Fruit fly (Drosophila melanogaster) whole organism, embryonic: Measurements from ENCODE around the gene CG5510.

Experiments
- Atf3 ChIP-seq: fragments of 200-800 bp; sonication (Bioruptor generic); optimal IDR thresholded peaks from 3 replicates; lab custom pipeline; 2016; ENCODE audit warnings: missing biosample characterization, missing genetic modification characterization
- BEAF-32 ChIP-seq: fragments of 200-800 bp; sonication (Bioruptor generic); optimal IDR thresholded peaks from 3 replicates; lab custom pipeline; 2017; ENCODE audit warnings: missing biosample characterization, missing genetic modification characterization, mild to moderate bottlenecking, moderate library complexity, missing genetic modification reagents
- CG10209 ChIP-seq: fragments of 200-800 bp; sonication (Bioruptor generic); optimal IDR thresholded peaks from 3 replicates; lab custom pipeline; 2017; ENCODE audit warnings: missing biosample characterization, mild to moderate bottlenecking, missing genetic modification characterization, missing genetic modification reagents
- CG10267 ChIP-seq: fragments of 200-800 bp; sonication (Bioruptor generic); optimal IDR thresholded peaks from 2 replicates; lab custom pipeline; 2018; ENCODE audit warnings: missing biosample characterization, mild to moderate bottlenecking, missing genetic modification characterization, moderate library complexity
- CG10321 ChIP-seq: fragments of 200-800 bp; sonication (Bioruptor generic); IDR thresholded peaks from 2 replicates; pipeline ENCODE4 v1.3.6; 2022; ENCODE audit warnings: missing biosample characterization, missing genetic modification characterization
- CG10462 ChIP-seq: fragments of 200-800 bp; sonication (Bioruptor generic); optimal IDR thresholded peaks from 2 replicates; lab custom pipeline; 2016; ENCODE audit warnings: missing biosample characterization, missing genetic modification characterization
- CG10543 ChIP-seq: fragments of 200-800 bp; sonication (Bioruptor generic); optimal IDR thresholded peaks from 3 replicates; lab custom pipeline; 2017; ENCODE audit warnings: missing biosample characterization, mild to moderate bottlenecking, missing genetic modification characterization, moderate library complexity
- CG10654 ChIP-seq: fragments of 200-800 bp; sonication (Bioruptor generic); optimal IDR thresholded peaks from 2 replicates; lab custom pipeline; 2016; ENCODE audit warnings: missing biosample characterization, missing genetic modification characterization
- CG11085 ChIP-seq: fragments of 200-800 bp; sonication (Bioruptor generic); IDR thresholded peaks from 2 replicates; pipeline ENCODE4 v1.3.6; 2022; ENCODE audit warnings: missing biosample characterization, missing genetic modification characterization
- CG12769 ChIP-seq: fragments of 200-800 bp; sonication (Bioruptor generic); optimal IDR thresholded peaks from 2 replicates; lab custom pipeline; 2019; ENCODE audit warnings: missing biosample characterization, mild to moderate bottlenecking, missing genetic modification characterization, moderate library complexity
- CG13287 ChIP-seq: fragments of 200-800 bp; sonication (Bioruptor generic); IDR thresholded peaks from 2 replicates; pipeline ENCODE4 v1.3.6; 2022; ENCODE audit warnings: missing biosample characterization, missing genetic modification characterization; ENCODE audit not compliant: partially characterized antibody
- CG13894 ChIP-seq: fragments of 200-800 bp; sonication (Bioruptor generic); optimal IDR thresholded peaks from 3 replicates; lab custom pipeline; 2018; ENCODE audit warnings: missing biosample characterization, mild to moderate bottlenecking, missing genetic modification characterization, moderate library complexity
- CG16813 ChIP-seq: fragments of 200-800 bp; sonication (Bioruptor generic); IDR thresholded peaks from 3 replicates; pipeline ENCODE4 v1.3.6; 2022; ENCODE audit warnings: missing biosample characterization, missing genetic modification characterization; ENCODE audit not compliant: partially characterized antibody
- CG16863 ChIP-seq: fragments of 200-800 bp; sonication (Bioruptor generic); optimal IDR thresholded peaks from 3 replicates; lab custom pipeline; 2016; ENCODE audit warnings: missing biosample characterization, missing genetic modification characterization
- CG17385 ChIP-seq: fragments of 200-800 bp; sonication (Bioruptor generic); optimal IDR thresholded peaks from 3 replicates; lab custom pipeline; 2018; ENCODE audit warnings: missing biosample characterization, mild to moderate bottlenecking, missing genetic modification characterization
- CG17568 ChIP-seq: fragments of 200-800 bp; sonication (Bioruptor generic); optimal IDR thresholded peaks from 2 replicates; lab custom pipeline; 2018; ENCODE audit warnings: missing biosample characterization, mild to moderate bottlenecking, missing genetic modification characterization, moderate library complexity
- CG2116 ChIP-seq: fragments of 200-800 bp; sonication (Bioruptor generic); optimal IDR thresholded peaks from 3 replicates; lab custom pipeline; 2018; ENCODE audit warnings: missing biosample characterization, mild to moderate bottlenecking, missing genetic modification characterization
- CG3838 ChIP-seq: fragments of 200-800 bp; sonication (Bioruptor generic); optimal IDR thresholded peaks from 3 replicates; lab custom pipeline; 2016; ENCODE audit warnings: missing biosample characterization, missing genetic modification characterization
- CG4820 ChIP-seq: fragments of 200-800 bp; sonication (Bioruptor generic); optimal IDR thresholded peaks from 3 replicates; lab custom pipeline; 2016; ENCODE audit warnings: missing biosample characterization, missing genetic modification characterization
- CG7556 ChIP-seq: fragments of 200-800 bp; sonication (Bioruptor generic); optimal IDR thresholded peaks from 2 replicates; lab custom pipeline; 2017; ENCODE audit warnings: missing biosample characterization, mild to moderate bottlenecking, missing genetic modification characterization
- CG7839 ChIP-seq: fragments of 200-800 bp; sonication (Bioruptor generic); optimal IDR thresholded peaks from 3 replicates; lab custom pipeline; 2018; ENCODE audit warnings: missing biosample characterization, mild to moderate bottlenecking, missing genetic modification characterization, moderate library complexity
- Gsc ChIP-seq: fragments of 200-800 bp; sonication (Bioruptor generic); IDR thresholded peaks from 2 replicates; pipeline ENCODE4 v1.3.6; 2022; ENCODE audit warnings: missing biosample characterization, missing genetic modification characterization
- Gug ChIP-seq: fragments of 200-800 bp; sonication (Bioruptor generic); IDR thresholded peaks from 4 replicates; pipeline ENCODE4 v1.3.6; 2022; ENCODE audit warnings: missing biosample characterization, missing genetic modification characterization
- HLHmδ ChIP-seq: fragments of 200-800 bp; sonication (Bioruptor generic); optimal IDR thresholded peaks from 2 replicates; lab custom pipeline; 2018; ENCODE audit warnings: missing biosample characterization, mild to moderate bottlenecking, missing genetic modification characterization, moderate library complexity
- Lpt ChIP-seq: fragments of >200 bp; optimal IDR thresholded peaks from 2 replicates; lab custom pipeline; 2018; ENCODE audit warnings: missing biosample characterization, missing genetic modification characterization
- ato ChIP-seq: fragments of 200-800 bp; sonication (Bioruptor generic); IDR thresholded peaks from 2 replicates; pipeline ENCODE4 v1.3.6; 2022; ENCODE audit warnings: missing biosample characterization, missing genetic modification characterization; ENCODE audit not compliant: partially characterized antibody
- btn ChIP-seq: fragments of 200-800 bp; sonication (Bioruptor generic); optimal IDR thresholded peaks from 2 replicates; lab custom pipeline; 2016; ENCODE audit warnings: missing biosample characterization, missing genetic modification characterization
- dati ChIP-seq: fragments of 200-800 bp; sonication (Bioruptor generic); IDR thresholded peaks from 2 replicates; pipeline ENCODE4 v1.3.6; 2022; ENCODE audit warnings: missing biosample characterization, missing genetic modification characterization
- dm ChIP-seq: fragments of 200-800 bp; sonication (Bioruptor generic); optimal IDR thresholded peaks from 3 replicates; lab custom pipeline; 2016; ENCODE audit warnings: missing biosample characterization, missing genetic modification characterization
- en ChIP-seq: fragments of 200-800 bp; sonication (Bioruptor generic); optimal IDR thresholded peaks from 2 replicates; lab custom pipeline; 2016; ENCODE audit warnings: missing biosample characterization, missing genetic modification characterization
- fu2 ChIP-seq: fragments of 200-800 bp; sonication (Bioruptor generic); optimal IDR thresholded peaks from 2 replicates; lab custom pipeline; 2016; ENCODE audit warnings: missing biosample characterization, missing genetic modification characterization
- hkb ChIP-seq, 2 experiments: fragments of 200-800 bp in 1 of 2; fragments of >200 bp in 1 of 2; sonication (Bioruptor generic) in 1 of 2; IDR thresholded peaks in 1 of 2; optimal IDR thresholded peaks in 1 of 2; 2 replicates each; pipeline versions ENCODE4 v1.3.6 to Lab custom; 2017 to 2022; ENCODE audit warnings: missing biosample characterization in 1 of 2, missing genetic modification characterization in 1 of 2
- lab ChIP-seq: fragments of 200-800 bp; sonication (Bioruptor generic); optimal IDR thresholded peaks from 3 replicates; lab custom pipeline; 2017; ENCODE audit warnings: missing biosample characterization, missing genetic modification characterization, mild to moderate bottlenecking, moderate library complexity, missing genetic modification reagents
- lov ChIP-seq, 2 experiments: fragments of 200-800 bp in 1 of 2; fragments of >200 bp in 1 of 2; sonication (Bioruptor generic) in 1 of 2; IDR thresholded peaks in 1 of 2; optimal IDR thresholded peaks in 1 of 2; 2 replicates in 1 of 2; 3 replicates in 1 of 2; pipeline versions ENCODE4 v1.3.6 to Lab custom; 2017 to 2022; ENCODE audit warnings: missing biosample characterization in 1 of 2, missing genetic modification characterization in 1 of 2
- mld ChIP-seq: fragments of 200-800 bp; sonication (Bioruptor generic); IDR thresholded peaks from 3 replicates; pipeline ENCODE4 v1.3.6; 2022; ENCODE audit warnings: missing biosample characterization, missing genetic modification characterization; ENCODE audit not compliant: partially characterized antibody
- nerfin-2 ChIP-seq: fragments of 200-800 bp; sonication (Bioruptor generic); IDR thresholded peaks from 2 replicates; pipeline ENCODE4 v1.3.6; 2022; ENCODE audit warnings: missing biosample characterization, missing genetic modification characterization; ENCODE audit not compliant: partially characterized antibody
- otp ChIP-seq: fragments of 200-800 bp; sonication (Bioruptor generic); IDR thresholded peaks from 3 replicates; pipeline ENCODE4, ENCODE4 v1.3.6; 2022; ENCODE audit warnings: missing biosample characterization, missing genetic modification characterization
- peb ChIP-seq: fragments of 200-800 bp; sonication (Bioruptor generic); IDR thresholded peaks from 2 replicates; pipeline ENCODE4 v1.3.6; 2022; ENCODE audit warnings: missing biosample characterization, missing genetic modification characterization
- pnt ChIP-seq: fragments of 200-800 bp; sonication (Bioruptor generic); optimal IDR thresholded peaks from 3 replicates; lab custom pipeline; 2016; ENCODE audit warnings: missing biosample characterization, missing genetic modification characterization
- pros ChIP-seq: fragments of 200-800 bp; sonication (Bioruptor generic); optimal IDR thresholded peaks from 3 replicates; lab custom pipeline; 2019; ENCODE audit warnings: missing biosample characterization, mild to moderate bottlenecking, missing genetic modification characterization, moderate library complexity
- pzg ChIP-seq: fragments of 200-800 bp; sonication (Bioruptor generic); optimal IDR thresholded peaks from 3 replicates; lab custom pipeline; 2018; ENCODE audit warnings: missing biosample characterization, mild to moderate bottlenecking, missing genetic modification characterization, moderate library complexity
- repo ChIP-seq: fragments of 200-800 bp; sonication (Bioruptor generic); optimal IDR thresholded peaks from 2 replicates; lab custom pipeline; 2016; ENCODE audit warnings: missing biosample characterization, missing genetic modification characterization
- schlank ChIP-seq: fragments of 200-800 bp; sonication (Bioruptor generic); optimal IDR thresholded peaks from 2 replicates; lab custom pipeline; 2018; ENCODE audit warnings: missing biosample characterization, mild to moderate bottlenecking, missing genetic modification characterization
- sens-2 ChIP-seq: fragments of 200-800 bp; sonication (Bioruptor generic); IDR thresholded peaks from 2 replicates; pipeline ENCODE4 v1.3.6; 2022; ENCODE audit warnings: missing biosample characterization, missing genetic modification characterization
- sim ChIP-seq: fragments of 200-800 bp; sonication (Bioruptor generic); IDR thresholded peaks from 2 replicates; pipeline ENCODE4 v1.3.6; 2022; ENCODE audit warnings: missing biosample characterization, missing genetic modification characterization
- sqz ChIP-seq: fragments of 200-800 bp; sonication (Bioruptor generic); optimal IDR thresholded peaks from 3 replicates; lab custom pipeline; 2018; ENCODE audit warnings: missing biosample characterization, mild to moderate bottlenecking, missing genetic modification characterization
- ttk ChIP-seq: fragments of 200-800 bp; sonication (Bioruptor generic); IDR thresholded peaks from 2 replicates; pipeline ENCODE4 v2.1.2; 2022; ENCODE audit warnings: missing biosample characterization, missing genetic modification characterization
- vvl ChIP-seq: fragments of 200-800 bp; sonication (Bioruptor generic); IDR thresholded peaks from 2 replicates; pipeline ENCODE4 v1.3.6; 2022; ENCODE audit warnings: missing biosample characterization, missing genetic modification characterization

Gene CG5510

DNA sequence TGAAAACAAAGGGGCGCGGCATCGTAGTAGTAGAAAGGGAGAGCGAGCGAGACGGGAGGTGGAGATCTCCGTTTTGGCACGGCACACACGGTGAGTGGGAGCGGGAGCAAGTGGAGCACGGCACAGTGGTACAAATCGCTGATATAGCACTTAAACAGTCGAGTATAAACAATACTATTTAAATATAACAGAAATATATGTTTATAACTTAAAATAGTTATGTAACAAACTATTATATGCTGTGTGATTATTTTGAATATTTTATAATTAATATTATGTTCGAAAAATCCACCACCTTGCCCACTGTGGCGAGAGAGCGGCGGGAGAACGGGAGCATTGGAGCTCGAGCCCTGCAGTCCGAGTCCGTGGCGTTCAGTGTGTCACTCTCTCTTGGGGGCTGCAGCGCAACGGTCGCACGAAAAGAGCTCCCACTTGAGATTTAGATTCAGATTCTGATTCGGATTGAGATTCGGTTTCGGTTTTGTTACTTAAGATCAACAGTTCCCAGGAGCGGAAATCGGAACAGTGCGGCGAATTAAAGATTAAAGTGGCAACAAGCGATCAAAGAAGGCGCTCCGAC, 28.3 kb downstream of the CG5510 start, which contains the start of gene Kal1 (continued):
- no peak for TF ChIP-seq ato (GFP tag; lab: Robert Waterston, UW)
- TF ChIP-seq sqz (GFP tag; lab: Kevin White, UChicago): peak; percentile 87
- no peak for TF ChIP-seq mld (GFP tag; lab: Robert Waterston, UW)
- peak; percentile 91 for TF ChIP-seq sens-2
- peak; percentile 89 for TF ChIP-seq CG17568 (GFP tag; lab: Kevin White, UChicago)
- TF ChIP-seq CG10654: peak; percentile 83
- TF ChIP-seq pnt: no peak
- TF ChIP-seq hkb (optimal IDR thresholded peaks at IDR 0.05; lab: Kevin White, UChicago): no peak
- TF ChIP-seq hkb (GFP tag; IDR thresholded peaks at IDR 0.05; lab: Robert Waterston, UW): peak; percentile 96
- no peak for TF ChIP-seq btn
- TF ChIP-seq lov (optimal IDR thresholded peaks at IDR 0.05; lab: Kevin White, UChicago): no peak
- peak; percentile 90 for TF ChIP-seq lov (GFP tag; IDR thresholded peaks at IDR 0.05; lab: Robert Waterston, UW)
- TF ChIP-seq CG16863: peak; percentile 45
- TF ChIP-seq CG10209: peak; percentile 91
- peak; percentile 70; the same call in 2 of the 4 replicates for TF ChIP-seq Gug (GFP tag; lab: Robert Waterston, UW)
- TF ChIP-seq CG13894 (tag; lab: Kevin White, UChicago): no peak
- TF ChIP-seq CG2116: peak; percentile 65
- TF ChIP-seq fu2 (GFP tag; lab: Kevin White, UChicago): no peak
- no peak for TF ChIP-seq CG16813 (GFP tag; lab: Robert Waterston, UW)
- peak; percentile 90 for TF ChIP-seq CG17385 (GFP tag; lab: Kevin White, UChicago)
- peak; percentile 96 for TF ChIP-seq lab (GFP tag; lab: Kevin White, UChicago)
- no peak for TF ChIP-seq pros
- peak; percentile 66 for TF ChIP-seq CG10543
- TF ChIP-seq CG12769 (tag; lab: Kevin White, UChicago): peak; percentile 88
- peak; percentile 69 for TF ChIP-seq Gsc
- peak; percentile 91 for TF ChIP-seq CG10267
- TF ChIP-seq CG11085 (GFP tag; lab: Robert Waterston, UW): 0 out of 2 replicates have a peak, but pooled peaks have one; percentile 39
- TF ChIP-seq dm (GFP tag; lab: Kevin White, UChicago): no peak
- peak; percentile 98 for TF ChIP-seq vvl (GFP tag; lab: Robert Waterston, UW)
- no peak for TF ChIP-seq BEAF-32 (GFP tag; lab: Kevin White, UChicago)
- peak; percentile 87 for TF ChIP-seq peb
- peak; percentile 55; the same call in 1 of the 2 replicates for TF ChIP-seq CG10321 (GFP tag; lab: Robert Waterston, UW)
- TF ChIP-seq dati: peak; percentile 51; the same call in 1 of the 2 replicates
- TF ChIP-seq pzg (GFP tag; lab: Kevin White, UChicago): no peak
- TF ChIP-seq Lpt (GFP tag; lab: Kevin White, UChicago): no peak
- no peak for TF ChIP-seq HLHmδ
- peak; percentile 94 for TF ChIP-seq CG7839 (tag; lab: Kevin White, UChicago)
- TF ChIP-seq schlank (tag; lab: Kevin White, UChicago): peak; percentile 46
- TF ChIP-seq en (GFP tag; lab: Kevin White, UChicago): no peak
- no peak for TF ChIP-seq repo (GFP tag; lab: Kevin White, UChicago)
- TF ChIP-seq CG7556: peak; percentile 94
- TF ChIP-seq Atf3 (GFP tag; lab: Kevin White, UChicago): no peak
- no peak for TF ChIP-seq CG3838 (GFP tag; lab: Kevin White, UChicago)
- TF ChIP-seq otp (GFP tag; lab: Robert Waterston, UW): peak; percentile 94
- peak; percentile 88 for TF ChIP-seq CG4820 (GFP tag; lab: Kevin White, UChicago)
- peak; percentile 72 for TF ChIP-seq CG10462 (GFP tag; lab: Kevin White, UChicago)
- peak; percentile 23; the same call in 1 of the 2 replicates for TF ChIP-seq CG13287 (GFP tag; lab: Robert Waterston, UW)
- TF ChIP-seq nerfin-2 (GFP tag; lab: Robert Waterston, UW): no peak
- peak; percentile 95 for TF ChIP-seq sim
- peak; percentile 90 for TF ChIP-seq ttk
